Worm (Caenorhabditis elegans) whole organism, L2 larva: ENCODE data around the gene F45D3.3.

ENCODE experiments used
- nhr-21 ChIP-seq: fragments of 150-350 bp; optimal IDR thresholded peaks from 2 replicates; lab custom pipeline; 2014; ENCODE audit warnings: missing biosample characterization, missing genetic modification characterization
- nhr-25 ChIP-seq: fragments of 150-350 bp; sonication (generic microtip); optimal IDR thresholded peaks from 3 replicates; lab custom pipeline; 2014; ENCODE audit warnings: missing biosample characterization, missing genetic modification characterization
- snpc-4 ChIP-seq: fragments of 150-350 bp; optimal IDR thresholded peaks from 2 replicates; lab custom pipeline; 2014; ENCODE audit warnings: missing biosample characterization, missing genetic modification characterization
- unc-62 ChIP-seq: fragments of 150-350 bp; optimal IDR thresholded peaks from 2 replicates; lab custom pipeline; 2014; ENCODE audit warnings: missing biosample characterization, missing genetic modification reagents, missing genetic modification characterization

DNA sequence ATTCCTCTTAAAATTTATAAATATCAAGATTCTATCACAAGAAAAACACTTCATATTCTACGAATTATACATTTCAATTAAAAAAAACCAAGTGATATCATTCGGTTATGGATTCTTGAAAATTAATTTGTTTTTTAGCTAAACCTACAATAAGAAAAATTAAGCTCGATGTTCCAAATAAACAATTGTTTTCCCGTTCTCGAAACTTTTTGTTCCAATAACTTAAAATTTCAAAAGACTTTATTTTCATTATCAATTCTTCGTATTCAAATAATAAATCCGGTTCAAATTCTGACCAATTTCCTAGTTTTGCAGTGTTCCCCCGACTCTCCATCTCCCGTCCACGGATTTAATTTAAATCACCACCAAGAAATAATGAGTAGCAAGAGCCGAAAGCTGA is 29.1 kb upstream of the F45D3.3 start, which contains the start of gene E02A10.3:
- TF ChIP-seq unc-62 (GFP tag; lab: Kevin White, UChicago) = no peak
- TF ChIP-seq nhr-21 (tag; lab: Kevin White, UChicago) = no peak
- no peak for TF ChIP-seq nhr-25 (tag; lab: Kevin White, UChicago)
- no peak for TF ChIP-seq snpc-4
